Fruit fly (Drosophila melanogaster) whole organism, embryonic: ENCODE measurements around the gene Oatp74D.

Experiments used
- Atf-2 ChIP-seq: fragments of 200-800 bp; sonication (Bioruptor generic); optimal IDR thresholded peaks from 2 replicates; lab custom pipeline; 2016; ENCODE audit warnings: missing biosample characterization, missing genetic modification characterization
- Atf3 ChIP-seq: fragments of 200-800 bp; sonication (Bioruptor generic); optimal IDR thresholded peaks from 3 replicates; lab custom pipeline; 2016; ENCODE audit warnings: missing biosample characterization, missing genetic modification characterization
- Bteb2 ChIP-seq: fragments of 200-800 bp; sonication (Bioruptor generic); optimal IDR thresholded peaks from 2 replicates; lab custom pipeline; 2016; ENCODE audit warnings: missing biosample characterization, missing genetic modification characterization
- CG10267 ChIP-seq: fragments of 200-800 bp; sonication (Bioruptor generic); optimal IDR thresholded peaks from 2 replicates; lab custom pipeline; 2018; ENCODE audit warnings: missing biosample characterization, mild to moderate bottlenecking, missing genetic modification characterization, moderate library complexity
- CG10321 ChIP-seq: fragments of 200-800 bp; sonication (Bioruptor generic); IDR thresholded peaks from 2 replicates; pipeline ENCODE4 v1.3.6; 2022; ENCODE audit warnings: missing biosample characterization, missing genetic modification characterization
- CG10565 ChIP-seq: fragments of 200-800 bp; sonication (Bioruptor generic); optimal IDR thresholded peaks from 3 replicates; lab custom pipeline; 2016; ENCODE audit warnings: missing biosample characterization, mild to moderate bottlenecking, missing genetic modification characterization
- CG11560 ChIP-seq: fragments of 200-800 bp; sonication (Bioruptor generic); IDR thresholded peaks from 3 replicates; pipeline ENCODE4 v1.3.6; 2022; ENCODE audit warnings: missing biosample characterization, missing genetic modification characterization
- CG12219 ChIP-seq: fragments of 200-800 bp; sonication (Bioruptor generic); optimal IDR thresholded peaks from 3 replicates; lab custom pipeline; 2018; ENCODE audit warnings: missing biosample characterization, mild to moderate bottlenecking, missing genetic modification characterization
- CG12942 ChIP-seq: fragments of 200-800 bp; sonication (Bioruptor generic); optimal IDR thresholded peaks from 3 replicates; lab custom pipeline; 2016; ENCODE audit warnings: missing biosample characterization, missing genetic modification characterization
- CG13775 ChIP-seq: fragments of 200-800 bp; sonication (Bioruptor generic); optimal IDR thresholded peaks from 3 replicates; lab custom pipeline; 2017; ENCODE audit warnings: missing biosample characterization, mild to moderate bottlenecking, missing genetic modification characterization
- CG14860 ChIP-seq: fragments of 200-800 bp; sonication (Bioruptor generic); IDR thresholded peaks from 3 replicates; pipeline ENCODE4 v1.3.6; 2022; ENCODE audit warnings: missing biosample characterization, missing genetic modification characterization; ENCODE audit not compliant: partially characterized antibody
- CG15514 ChIP-seq: fragments of 200-800 bp; sonication (Bioruptor generic); optimal IDR thresholded peaks from 3 replicates; lab custom pipeline; 2017; ENCODE audit warnings: missing biosample characterization, missing genetic modification characterization, mild to moderate bottlenecking, moderate library complexity, missing genetic modification reagents
- CG32532 ChIP-seq: fragments of 200-800 bp; sonication (Bioruptor generic); IDR thresholded peaks from 2 replicates; pipeline ENCODE4 v1.3.6; 2022; ENCODE audit warnings: missing biosample characterization, missing genetic modification characterization
- CG3407 ChIP-seq: fragments of 200-800 bp; sonication (Bioruptor generic); optimal IDR thresholded peaks from 2 replicates; lab custom pipeline; 2018; ENCODE audit warnings: missing biosample characterization, mild to moderate bottlenecking, missing genetic modification characterization
- CG3995 ChIP-seq: fragments of 200-800 bp; sonication (Bioruptor generic); optimal IDR thresholded peaks from 3 replicates; lab custom pipeline; 2016; ENCODE audit warnings: missing biosample characterization, missing genetic modification characterization
- CG7357 ChIP-seq: fragments of 200-800 bp; sonication (Bioruptor generic); IDR thresholded peaks from 3 replicates; pipeline ENCODE4 v1.3.6; 2022; ENCODE audit warnings: missing biosample characterization, missing genetic modification characterization
- CG7928 ChIP-seq: fragments of 200-800 bp; sonication (Bioruptor generic); optimal IDR thresholded peaks from 2 replicates; lab custom pipeline; 2017; ENCODE audit warnings: missing biosample characterization, mild to moderate bottlenecking, missing genetic modification characterization
- CG8478 ChIP-seq: fragments of >200 bp; optimal IDR thresholded peaks from 2 replicates; lab custom pipeline; 2018
- CrebB ChIP-seq: fragments of 200-800 bp; sonication (Bioruptor generic); optimal IDR thresholded peaks from 3 replicates; lab custom pipeline; 2018; ENCODE audit warnings: missing biosample characterization, mild to moderate bottlenecking, missing genetic modification characterization
- D19B ChIP-seq: fragments of 200-800 bp; sonication (Bioruptor generic); optimal IDR thresholded peaks from 2 replicates; lab custom pipeline; 2017; ENCODE audit warnings: missing biosample characterization, mild to moderate bottlenecking, missing genetic modification characterization
- Eip74EF ChIP-seq, 2 experiments: fragments of 200-800 bp in 1 of 2; fragments of >200 bp in 1 of 2; sonication (Bioruptor generic) in 1 of 2; optimal IDR thresholded peaks; 2 replicates each; lab custom pipeline; 2017 to 2019; ENCODE audit warnings: missing biosample characterization in 2 of 2, missing genetic modification characterization in 2 of 2, mild to moderate bottlenecking in 1 of 2, moderate library complexity in 1 of 2
- Gug ChIP-seq: fragments of 200-800 bp; sonication (Bioruptor generic); IDR thresholded peaks from 4 replicates; pipeline ENCODE4 v1.3.6; 2022; ENCODE audit warnings: missing biosample characterization, missing genetic modification characterization
- HmgZ ChIP-seq: fragments of 200-800 bp; sonication (Bioruptor generic); optimal IDR thresholded peaks from 2 replicates; lab custom pipeline; 2018; ENCODE audit warnings: missing biosample characterization, mild to moderate bottlenecking, missing genetic modification characterization
- Hmr ChIP-seq: fragments of 200-800 bp; sonication (Bioruptor generic); optimal IDR thresholded peaks from 3 replicates; lab custom pipeline; 2017; ENCODE audit warnings: mild to moderate bottlenecking, missing biosample characterization, missing genetic modification reagents, missing genetic modification characterization
- Jarid2 ChIP-seq: fragments of 200-800 bp; sonication (Bioruptor generic); optimal IDR thresholded peaks from 3 replicates; lab custom pipeline; 2017; ENCODE audit warnings: mild to moderate bottlenecking, missing biosample characterization, missing genetic modification reagents, missing genetic modification characterization
- NFAT ChIP-seq: fragments of 200-800 bp; sonication (Bioruptor generic); IDR thresholded peaks from 2 replicates; pipeline ENCODE4 v1.3.6; 2022; ENCODE audit warnings: missing biosample characterization, missing genetic modification characterization
- Sox100B ChIP-seq: fragments of 200-800 bp; sonication (Bioruptor generic); optimal IDR thresholded peaks from 3 replicates; lab custom pipeline; 2018; ENCODE audit warnings: missing biosample characterization, mild to moderate bottlenecking, missing genetic modification characterization
- abd-A ChIP-seq: fragments of 200-800 bp; sonication (Bioruptor generic); optimal IDR thresholded peaks from 3 replicates; lab custom pipeline; 2019; ENCODE audit warnings: missing biosample characterization, mild to moderate bottlenecking, missing genetic modification characterization, moderate library complexity
- ac ChIP-seq: fragments of 200-800 bp; sonication (Bioruptor generic); optimal IDR thresholded peaks from 3 replicates; lab custom pipeline; 2017; ENCODE audit warnings: missing biosample characterization, mild to moderate bottlenecking, missing genetic modification characterization
- ash1 ChIP-seq: fragments of 200-800 bp; sonication (Bioruptor generic); optimal IDR thresholded peaks from 2 replicates; lab custom pipeline; 2018; ENCODE audit warnings: missing biosample characterization, mild to moderate bottlenecking, missing genetic modification characterization
- caup ChIP-seq: fragments of 200-800 bp; sonication (Bioruptor generic); optimal IDR thresholded peaks from 3 replicates; lab custom pipeline; 2017; ENCODE audit warnings: missing biosample characterization, mild to moderate bottlenecking, missing genetic modification characterization, moderate library complexity; ENCODE audit not compliant: severe bottlenecking
- cwo ChIP-seq: fragments of 200-800 bp; sonication (Bioruptor generic); optimal IDR thresholded peaks from 3 replicates; lab custom pipeline; 2017; ENCODE audit warnings: missing biosample characterization, missing genetic modification characterization, mild to moderate bottlenecking, moderate library complexity, missing genetic modification reagents
- danr ChIP-seq: fragments of 200-800 bp; sonication (Bioruptor generic); IDR thresholded peaks from 2 replicates; pipeline ENCODE4 v1.3.6; 2022; ENCODE audit warnings: missing biosample characterization, missing genetic modification characterization
- ewg ChIP-seq: fragments of 200-800 bp; sonication (Bioruptor generic); optimal IDR thresholded peaks from 3 replicates; lab custom pipeline; 2017; ENCODE audit warnings: mild to moderate bottlenecking, missing biosample characterization, missing genetic modification reagents, missing genetic modification characterization
- fd102C ChIP-seq: fragments of 200-800 bp; sonication (Bioruptor generic); optimal IDR thresholded peaks from 2 replicates; lab custom pipeline; 2018; ENCODE audit warnings: missing biosample characterization, mild to moderate bottlenecking, missing genetic modification characterization, moderate library complexity
- fd64A ChIP-seq: fragments of 200-800 bp; sonication (Bioruptor generic); optimal IDR thresholded peaks from 3 replicates; lab custom pipeline; 2018; ENCODE audit warnings: missing biosample characterization, mild to moderate bottlenecking, missing genetic modification characterization
- fru ChIP-seq: fragments of >200 bp; optimal IDR thresholded peaks from 2 replicates; lab custom pipeline; 2017
- fu2 ChIP-seq: fragments of 200-800 bp; sonication (Bioruptor generic); optimal IDR thresholded peaks from 2 replicates; lab custom pipeline; 2016; ENCODE audit warnings: missing biosample characterization, missing genetic modification characterization
- gce ChIP-seq: fragments of 200-800 bp; sonication (Bioruptor generic); IDR thresholded peaks from 3 replicates; pipeline ENCODE4 v1.3.6; 2022; ENCODE audit warnings: missing biosample characterization, missing genetic modification characterization
- gem ChIP-seq: fragments of 200-800 bp; sonication (Bioruptor generic); optimal IDR thresholded peaks from 2 replicates; lab custom pipeline; 2019; ENCODE audit warnings: missing biosample characterization, mild to moderate bottlenecking, missing genetic modification characterization, moderate library complexity
- hb ChIP-seq: fragments of 200-800 bp; sonication (Bioruptor generic); IDR thresholded peaks from 3 replicates; pipeline ENCODE4 v1.3.6; 2022; ENCODE audit warnings: missing biosample characterization, missing genetic modification characterization; ENCODE audit not compliant: partially characterized antibody
- her ChIP-seq: fragments of 200-800 bp; sonication (Bioruptor generic); optimal IDR thresholded peaks from 2 replicates; lab custom pipeline; 2016; ENCODE audit warnings: missing biosample characterization, missing genetic modification characterization
- lab ChIP-seq: fragments of 200-800 bp; sonication (Bioruptor generic); optimal IDR thresholded peaks from 3 replicates; lab custom pipeline; 2017; ENCODE audit warnings: missing biosample characterization, missing genetic modification characterization, mild to moderate bottlenecking, moderate library complexity, missing genetic modification reagents
- nerfin-2 ChIP-seq: fragments of 200-800 bp; sonication (Bioruptor generic); IDR thresholded peaks from 2 replicates; pipeline ENCODE4 v1.3.6; 2022; ENCODE audit warnings: missing biosample characterization, missing genetic modification characterization; ENCODE audit not compliant: partially characterized antibody
- onecut ChIP-seq: fragments of 200-800 bp; sonication (Bioruptor generic); IDR thresholded peaks from 2 replicates; pipeline ENCODE4 v1.3.6; 2022; ENCODE audit warnings: missing biosample characterization, missing genetic modification characterization
- psq ChIP-seq: fragments of 200-800 bp; sonication (Bioruptor generic); optimal IDR thresholded peaks from 2 replicates; lab custom pipeline; 2017; ENCODE audit warnings: missing biosample characterization, missing genetic modification characterization
- pum ChIP-seq: fragments of 200-800 bp; sonication (Bioruptor generic); optimal IDR thresholded peaks from 2 replicates; lab custom pipeline; 2016; ENCODE audit warnings: missing biosample characterization, missing genetic modification characterization
- sna ChIP-seq: fragments of 200-800 bp; sonication (Bioruptor generic); IDR thresholded peaks from 2 replicates; pipeline ENCODE4 v1.3.6; 2022; ENCODE audit warnings: missing biosample characterization, missing genetic modification characterization; ENCODE audit not compliant: partially characterized antibody
- ssp ChIP-seq: fragments of 200-800 bp; sonication (Bioruptor generic); IDR thresholded peaks from 2 replicates; pipeline ENCODE4 v1.3.6; 2022; ENCODE audit warnings: missing biosample characterization, missing genetic modification characterization
- tin ChIP-seq: fragments of 200-800 bp; sonication (Bioruptor generic); optimal IDR thresholded peaks from 3 replicates; lab custom pipeline; 2016; ENCODE audit warnings: missing biosample characterization, missing genetic modification characterization

The Oatp74D gene

DNA sequence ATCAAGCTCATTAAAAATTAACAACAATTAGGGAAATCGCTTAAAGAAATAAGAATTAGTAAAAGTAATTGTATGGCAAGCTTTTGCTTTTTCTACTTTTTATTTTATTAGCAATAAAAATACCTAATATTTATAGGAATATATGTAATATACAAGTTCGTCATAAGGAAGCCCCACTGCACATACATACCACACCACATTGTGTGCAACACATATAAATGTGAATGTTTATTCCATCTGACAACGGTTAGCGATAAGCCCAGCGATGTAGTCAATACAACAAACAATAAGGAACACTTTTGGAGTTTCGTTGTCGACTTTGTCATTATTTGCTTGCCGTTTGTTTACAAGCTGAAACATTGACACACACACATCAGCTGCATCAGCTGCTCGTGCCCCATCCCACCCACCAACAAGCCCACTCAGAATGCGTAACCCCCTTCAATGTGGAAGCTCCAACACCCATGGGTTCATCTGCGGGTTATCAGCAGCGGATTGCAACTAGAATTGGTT lies 1.6 kb upstream of the Oatp74D start (continued):
- no peak for TF ChIP-seq CG11560 (tag; lab: Robert Waterston, UW)
- no peak for TF ChIP-seq fru (lab: Kevin White, UChicago)
- TF ChIP-seq Gug (GFP tag; lab: Robert Waterston, UW) = 0 out of 4 replicates have a peak, but pooled peaks have one; percentile 11
- TF ChIP-seq CG32532 (GFP tag; lab: Robert Waterston, UW) = no peak
- no peak for TF ChIP-seq CG8478
- no peak for TF ChIP-seq nerfin-2 (GFP tag; lab: Robert Waterston, UW)
- TF ChIP-seq ash1 = peak; percentile 4
- TF ChIP-seq Atf3 (GFP tag; lab: Kevin White, UChicago) = no peak
- peak; percentile 98 for TF ChIP-seq CG3407 (GFP tag; lab: Kevin White, UChicago)
- TF ChIP-seq gem (tag; lab: Kevin White, UChicago) = peak; percentile 82
- no peak for TF ChIP-seq abd-A (tag; lab: Kevin White, UChicago)
- TF ChIP-seq CG12219 (GFP tag; lab: Kevin White, UChicago) = peak; percentile 84
- TF ChIP-seq lab (GFP tag; lab: Kevin White, UChicago) = peak; percentile 84
- peak; percentile 42 for TF ChIP-seq pum
- TF ChIP-seq CG7928 = no peak
- TF ChIP-seq fd102C = peak; percentile 75
- TF ChIP-seq psq (GFP tag; lab: Kevin White, UChicago) = peak; percentile 12
- TF ChIP-seq fu2 (GFP tag; lab: Kevin White, UChicago) = no peak
- TF ChIP-seq gce = peak; percentile 82; the same call in 2 of the 3 replicates
- peak; percentile 86 for TF ChIP-seq Sox100B (GFP tag; lab: Kevin White, UChicago)
- TF ChIP-seq CG14860 (GFP tag; lab: Robert Waterston, UW) = no peak
- peak; percentile 98 for TF ChIP-seq fd64A (GFP tag; lab: Kevin White, UChicago)
- no peak for TF ChIP-seq CG15514 (GFP tag; lab: Kevin White, UChicago)
- TF ChIP-seq ewg (GFP tag; lab: Kevin White, UChicago) = peak; percentile 68
- peak; percentile 56 for TF ChIP-seq Jarid2 (GFP tag; lab: Kevin White, UChicago)
- TF ChIP-seq CG10565 (GFP tag; lab: Kevin White, UChicago) = no peak
- TF ChIP-seq D19B (GFP tag; lab: Kevin White, UChicago) = no peak
- TF ChIP-seq CG10321 (GFP tag; lab: Robert Waterston, UW) = no peak
- peak; percentile 58 for TF ChIP-seq CG12942
- peak; percentile 27 for TF ChIP-seq tin (GFP tag; lab: Kevin White, UChicago)
- TF ChIP-seq CrebB (tag; lab: Kevin White, UChicago) = peak; percentile 75
- TF ChIP-seq cwo (GFP tag; lab: Kevin White, UChicago) = no peak
- no peak for TF ChIP-seq Hmr
- TF ChIP-seq CG13775 (GFP tag; lab: Kevin White, UChicago) = peak; percentile 15
- no peak for TF ChIP-seq hb
- TF ChIP-seq CG7357 (GFP tag; lab: Robert Waterston, UW) = no peak
- peak; percentile 51 for TF ChIP-seq caup
- TF ChIP-seq CG3995 (GFP tag; lab: Kevin White, UChicago) = no peak
- peak; percentile 19 for TF ChIP-seq Atf-2
- TF ChIP-seq ssp (GFP tag; lab: Robert Waterston, UW) = no peak; the same call in 1 of the 2 replicates
- TF ChIP-seq CG10267 (tag; lab: Kevin White, UChicago) = peak; percentile 40
- no peak for TF ChIP-seq NFAT
- TF ChIP-seq Bteb2 (GFP tag; lab: Kevin White, UChicago) = no peak
- TF ChIP-seq HmgZ (tag; lab: Kevin White, UChicago) = peak; percentile 23
- peak; percentile 84 for TF ChIP-seq onecut
- TF ChIP-seq ac (GFP tag; lab: Kevin White, UChicago) = peak; percentile 92
- TF ChIP-seq her (GFP tag; lab: Kevin White, UChicago) = peak; percentile 61
- no peak for TF ChIP-seq danr (GFP tag; lab: Robert Waterston, UW)
- TF ChIP-seq sna = no peak
- peak in 1 of 2 experiments; percentile 91 for TF ChIP-seq Eip74EF (GFP tag; optimal IDR thresholded peaks at IDR 0.05; lab: Kevin White, UChicago)
